Worm (Caenorhabditis elegans) whole organism, L4 larva: ENCODE data around the gene C50F4.16.

Experiments
- F37D6.2 ChIP-seq: sonication (generic microtip); optimal IDR thresholded peaks from 2 replicates; lab custom pipeline; 2016; ENCODE audit warnings: mild to moderate bottlenecking, missing genetic modification characterization, missing compliant biosample characterization
- F49E8.2 ChIP-seq: sonication (generic microtip); optimal IDR thresholded peaks from 2 replicates; lab custom pipeline; 2016; ENCODE audit warnings: missing compliant biosample characterization, mild to moderate bottlenecking, missing genetic modification characterization, borderline replicate concordance
- T20F7.1 ChIP-seq: fragments of 200-800 bp; sonication (Bioruptor generic); optimal IDR thresholded peaks from 2 replicates; lab custom pipeline; 2018; ENCODE audit warnings: mild to moderate bottlenecking, missing genetic modification characterization, missing compliant biosample characterization
- Y48G9A.11 ChIP-seq: fragments of 200-800 bp; sonication (Bioruptor generic); IDR thresholded peaks from 2 replicates; pipeline ENCODE4 v1.3.6; 2022; ENCODE audit warnings: missing genetic modification reagents, missing genetic modification characterization, missing compliant biosample characterization
- Y5F2A.4 ChIP-seq: fragments of 200-800 bp; sonication (Bioruptor generic); optimal IDR thresholded peaks from 2 replicates; lab custom pipeline; 2018; ENCODE audit warnings: mild to moderate bottlenecking, missing genetic modification characterization, missing compliant biosample characterization
- ZK546.5 ChIP-seq, 2 experiments: sonication (generic microtip); optimal IDR thresholded peaks; 2 replicates each; lab custom pipeline; 2017; ENCODE audit warnings: missing biosample characterization in 2 of 2, missing genetic modification characterization in 2 of 2
- aha-1 ChIP-seq: fragments of 150-350 bp; peaks from one replicate; lab custom pipeline; 2014; ENCODE audit warnings: missing biosample characterization, missing genetic modification characterization
- arid-1 ChIP-seq: fragments of 200-800 bp; sonication (Bioruptor generic); conservative IDR thresholded peaks from 2 replicates; pipeline ENCODE4 v1.3.6; 2022; ENCODE audit warnings: missing genetic modification reagents, missing genetic modification characterization, missing compliant biosample characterization
- ctbp-1 ChIP-seq: fragments of 200-800 bp; sonication (Bioruptor generic); IDR thresholded peaks from 2 replicates; pipeline ENCODE4 v1.3.6; 2022; ENCODE audit warnings: missing genetic modification reagents, missing genetic modification characterization, missing compliant biosample characterization
- daf-12 ChIP-seq: fragments of 150-350 bp; optimal IDR thresholded peaks from 2 replicates; lab custom pipeline; 2014; ENCODE audit warnings: missing biosample characterization, missing genetic modification reagents, missing genetic modification characterization
- daf-16 ChIP-seq, 3 experiments: sonication (generic microtip); optimal IDR thresholded peaks; 2 replicates each; lab custom pipeline; 2016 to 2017; ENCODE audit warnings: missing genetic modification characterization in 3 of 3, missing genetic modification reagents in 3 of 3, mild to moderate bottlenecking in 2 of 3, missing compliant biosample characterization in 2 of 3, missing biosample characterization in 1 of 3, moderate library complexity in 1 of 3
- dmd-9 ChIP-seq: fragments of 200-800 bp; sonication (Bioruptor generic); IDR thresholded peaks from 2 replicates; pipeline ENCODE4 v1.3.6; 2022; ENCODE audit warnings: missing genetic modification reagents, missing genetic modification characterization, missing compliant biosample characterization
- dpl-1 ChIP-seq: fragments of 150-350 bp; optimal IDR thresholded peaks from 2 replicates; lab custom pipeline; 2014; ENCODE audit warnings: missing biosample characterization, missing genetic modification reagents, missing genetic modification characterization
- dve-1 ChIP-seq: sonication (generic microtip); optimal IDR thresholded peaks from 2 replicates; lab custom pipeline; 2017; ENCODE audit warnings: antibody characterized with exemption, mild to moderate bottlenecking, missing genetic modification characterization, missing compliant biosample characterization; ENCODE audit not compliant: insufficient read depth
- egl-27 ChIP-seq: sonication (generic microtip); optimal IDR thresholded peaks from 3 replicates; lab custom pipeline; 2017; ENCODE audit warnings: missing biosample characterization, missing genetic modification reagents, missing genetic modification characterization
- fkh-10 ChIP-seq: fragments of 150-350 bp; optimal IDR thresholded peaks from 2 replicates; lab custom pipeline; 2014; ENCODE audit warnings: missing biosample characterization, missing genetic modification reagents, missing genetic modification characterization
- hif-1 ChIP-seq, 2 experiments: sonication (generic microtip); optimal IDR thresholded peaks; 2 replicates each; lab custom pipeline; 2016 to 2017; ENCODE audit warnings: missing compliant biosample characterization in 2 of 2, missing genetic modification characterization in 2 of 2, missing genetic modification reagents in 2 of 2, missing genotype in 2 of 2, mild to moderate bottlenecking in 1 of 2
- lim-7 ChIP-seq: fragments of 200-800 bp; sonication (Bioruptor generic); IDR thresholded peaks from 2 replicates; pipeline ENCODE4 v1.3.6; 2022; ENCODE audit warnings: missing genetic modification characterization, missing compliant biosample characterization
- lin-1 ChIP-seq: fragments of 200-800 bp; sonication (Bioruptor generic); IDR thresholded peaks from 2 replicates; pipeline ENCODE4 v1.3.6; 2022; ENCODE audit warnings: missing genetic modification reagents, missing genetic modification characterization, missing compliant biosample characterization
- lin-13 ChIP-seq: fragments of 150-350 bp; optimal IDR thresholded peaks from 2 replicates; lab custom pipeline; 2014; ENCODE audit warnings: missing biosample characterization, missing genetic modification reagents, missing genetic modification characterization
- mxl-2 ChIP-seq: fragments of 200-800 bp; sonication (Bioruptor generic); conservative IDR thresholded peaks from 2 replicates; pipeline ENCODE4 v1.3.6; 2022; ENCODE audit warnings: missing genetic modification reagents, missing genetic modification characterization, missing compliant biosample characterization
- nhr-25 ChIP-seq: sonication (generic microtip); optimal IDR thresholded peaks from 2 replicates; lab custom pipeline; 2017; ENCODE audit warnings: missing genetic modification characterization, mild to moderate bottlenecking, missing compliant biosample characterization, antibody characterized with exemption, moderate library complexity, borderline replicate concordance; ENCODE audit not compliant: insufficient read depth
- nhr-6 ChIP-seq: fragments of 150-350 bp; optimal IDR thresholded peaks from 2 replicates; lab custom pipeline; 2014; ENCODE audit warnings: missing biosample characterization, missing genetic modification characterization
- saeg-2 ChIP-seq: fragments of 200-800 bp; sonication (Bioruptor generic); IDR thresholded peaks from 2 replicates; pipeline ENCODE4 v1.3.6; 2022; ENCODE audit warnings: missing genetic modification reagents, missing genetic modification characterization, missing compliant biosample characterization
- snpc-1.2 ChIP-seq: fragments of 200-800 bp; sonication (Bioruptor generic); IDR thresholded peaks from 2 replicates; pipeline ENCODE4 v1.3.6; 2022; ENCODE audit warnings: missing genetic modification reagents, missing genetic modification characterization, missing compliant biosample characterization
- spr-1 ChIP-seq: sonication (generic microtip); optimal IDR thresholded peaks from 2 replicates; lab custom pipeline; 2016; ENCODE audit warnings: mild to moderate bottlenecking, missing genetic modification characterization, missing compliant biosample characterization
- tag-97 ChIP-seq: fragments of 200-800 bp; sonication (Bioruptor generic); IDR thresholded peaks from 2 replicates; pipeline ENCODE4 v1.3.6; 2022; ENCODE audit warnings: missing genetic modification characterization, missing compliant biosample characterization
- unc-62 ChIP-seq, 3 experiments: fragments of 150-350 bp in 1 of 3; sonication (generic microtip); optimal IDR thresholded peaks in 2 of 3; peaks in 1 of 3; 1 replicate in 1 of 3; 2 replicates in 2 of 3; lab custom pipeline; 2014 to 2017; ENCODE audit warnings: missing biosample characterization in 3 of 3, missing genetic modification characterization in 3 of 3, missing genetic modification reagents in 3 of 3, missing genotype in 1 of 3
- vab-7 ChIP-seq: fragments of 200-800 bp; sonication (Bioruptor generic); IDR thresholded peaks from 2 replicates; pipeline ENCODE4 v1.3.6; 2022; ENCODE audit warnings: missing genetic modification reagents, missing genetic modification characterization, missing compliant biosample characterization
- ztf-11 ChIP-seq: fragments of 150-350 bp; optimal IDR thresholded peaks from 2 replicates; lab custom pipeline; 2014; ENCODE audit warnings: missing biosample characterization, missing genetic modification characterization
- ztf-7 ChIP-seq: fragments of 150-350 bp; optimal IDR thresholded peaks from 2 replicates; lab custom pipeline; 2014; ENCODE audit warnings: missing biosample characterization, missing genetic modification characterization

Gene C50F4.16

DNA sequence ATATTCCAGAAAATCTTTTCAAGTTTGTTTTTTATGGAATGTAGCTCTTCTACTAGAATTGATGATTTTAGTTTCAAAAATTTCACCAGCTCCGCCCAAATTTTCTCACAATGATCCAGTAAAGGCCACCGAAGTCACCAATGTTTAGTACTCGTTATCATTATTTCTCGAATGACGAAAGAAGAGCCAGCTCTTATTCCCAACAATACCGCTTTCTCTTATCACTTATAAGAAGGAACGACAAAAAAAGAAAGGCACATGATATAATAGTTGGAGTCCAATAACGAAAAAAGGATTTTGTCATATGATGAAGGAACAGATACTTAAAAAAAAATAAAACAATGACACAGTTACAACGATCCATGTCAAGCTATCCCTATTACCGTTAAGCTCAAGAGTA is 29.6 kb upstream of the C50F4.16 start:
- TF ChIP-seq aha-1 (tag; lab: Kevin White, UChicago): no peak
- no peak for TF ChIP-seq tag-97 (GFP tag; lab: Robert Waterston, UW)
- TF ChIP-seq dve-1 (tag; lab: Kevin White, UChicago): peak; percentile 63
- TF ChIP-seq lim-7 (GFP tag; lab: Robert Waterston, UW): no peak
- peak; percentile 32 for TF ChIP-seq ztf-7 (tag; lab: Kevin White, UChicago)
- no peak for TF ChIP-seq daf-12 (tag; lab: Kevin White, UChicago)
- TF ChIP-seq nhr-25 (tag; lab: Kevin White, UChicago): no peak
- no peak for TF ChIP-seq daf-16 (GFP tag; optimal IDR thresholded peaks at IDR 0.05; lab: Kevin White, UChicago)
- TF ChIP-seq daf-16 (tag; optimal IDR thresholded peaks at IDR 0.05; lab: Kevin White, UChicago): no peak
- no peak for TF ChIP-seq ctbp-1

ce11 chrV:9570197-9570596 is 28.8 kb upstream of the C50F4.16 start, which contains the start of gene F25B3.5:
F25B3.5 (minus strand) TSS chrV:9570297.
- TF ChIP-seq mxl-2 (no peak), dve-1 (tag; lab: Kevin White, UChicago) (peak; percentile 11), aha-1 (tag; lab: Kevin White, UChicago) (peak; percentile 86)

ce11 chrV:9568707-9569106 is 27.3 kb upstream of the C50F4.16 start, which contains the start of gene F25B3.4:
F25B3.4 (minus strand) TSS chrV:9568807.
- no peak for TF ChIP-seq F37D6.2 (tag; lab: Kevin White, UChicago)
- TF ChIP-seq dmd-9 (GFP tag; lab: Robert Waterston, UW): no peak
- no peak for TF ChIP-seq snpc-1.2 (GFP tag; lab: Robert Waterston, UW)
- no peak for TF ChIP-seq nhr-6 (tag; lab: Kevin White, UChicago)

- TF ChIP-seq dve-1 (tag; lab: Kevin White, UChicago) (no peak), arid-1 (GFP tag; lab: Robert Waterston, UW) (no peak), lim-7 (GFP tag; lab: Robert Waterston, UW) (no peak), unc-62 (GFP tag; optimal IDR thresholded peaks at IDR 0.05 in 1 of 2; lab: Kevin White, UChicago) (peak in 1 of 2 experiments; percentile 82), unc-62 (tag; optimal IDR thresholded peaks at IDR 0.05; lab: Kevin White, UChicago) (no peak), ztf-11 (tag; lab: Kevin White, UChicago) (no peak), lin-13 (no peak), fkh-10 (GFP tag; lab: Kevin White, UChicago) (peak; percentile 34), spr-1 (tag; lab: Kevin White, UChicago) (no peak), dpl-1 (GFP tag; lab: Kevin White, UChicago) (no peak), lin-1 (no peak), Y5F2A.4 (no peak), ZK546.5 (tag; optimal IDR thresholded peaks at IDR 0.05; lab: Kevin White, UChicago) (no peak), saeg-2 (GFP tag; lab: Robert Waterston, UW) (no peak), T20F7.1 (GFP tag; lab: Kevin White, UChicago) (no peak), egl-27 (tag; lab: Kevin White, UChicago) (no peak), ctbp-1 (0 out of 2 replicates have a peak, but pooled peaks have one; percentile 35), vab-7 (GFP tag; lab: Robert Waterston, UW) (no peak), Y48G9A.11 (GFP tag; lab: Robert Waterston, UW) (no peak), hif-1 (tag; optimal IDR thresholded peaks at IDR 0.05; lab: Kevin White, UChicago) (no peak), F49E8.2 (tag; lab: Kevin White, UChicago) (no peak)
These were observed 22.2 kb upstream of the C50F4.16 start for ce11 chrV:9563585-9563984.
